Worm (Caenorhabditis elegans): ENCODE data around the gene wrn-1.

DNA sequence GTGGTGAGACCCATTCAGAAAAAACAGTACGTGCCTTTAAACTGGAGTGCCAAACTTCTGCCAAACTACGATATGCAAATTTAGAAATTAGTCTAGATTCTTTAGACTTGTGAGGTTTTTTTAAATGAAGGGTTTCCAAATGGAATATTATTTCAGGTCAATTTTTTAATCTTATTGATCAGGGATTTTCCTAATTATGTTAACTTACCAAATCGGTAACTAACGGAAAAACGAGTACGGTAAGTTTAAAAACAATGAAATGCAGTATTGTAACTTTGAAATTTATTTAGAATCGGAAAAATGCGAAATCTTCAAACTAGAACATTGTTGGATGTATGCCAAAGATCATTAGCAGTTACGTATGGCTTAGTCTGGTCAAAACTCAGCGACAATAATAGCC lies 38.5 kb upstream of the wrn-1 start, which contains the start of gene C56E6.7:
- TF ChIP-seq blmp-1 (tag; optimal IDR thresholded peaks at IDR 0.05) (no peak), mep-1 (tag; optimal IDR thresholded peaks at IDR 0.05) (no peak), zag-1 (tag; optimal IDR thresholded peaks at IDR 0.05) (no peak), ama-1 (optimal IDR thresholded peaks at IDR 0.05) (no peak)

All from whole organism, L1 larva.